Fruit fly (Drosophila melanogaster) S2 (cell line): ENCODE results near the gene Mettl2.

Experiments used
- CG8478 ChIP-seq: fragments of >200 bp; optimal IDR thresholded peaks from 2 replicates; lab custom pipeline; 2018
- CTCF ChIP-seq, 2 experiments: fragments of >200 bp; optimal IDR thresholded peaks; 2 replicates each; lab custom pipeline; 2018

dm6 chr3L:1670008-1670407, 31.0 kb upstream of the Mettl2 start, which contains the start of gene RabX5:
- TF ChIP-seq CG8478 (lab: Kevin White, UChicago): no peak
- no peak for TF ChIP-seq CTCF (optimal IDR thresholded peaks at IDR 0.05; lab: Kevin White, UChicago)
